Fruit fly (Drosophila melanogaster) whole organism, embryonic: Measurements from ENCODE around the gene CG8460.

ENCODE experiments used
- CG16863 ChIP-seq: fragments of 200-800 bp; sonication (Bioruptor generic); optimal IDR thresholded peaks from 3 replicates; lab custom pipeline; 2016; ENCODE audit warnings: missing biosample characterization, missing genetic modification characterization
- Hand ChIP-seq: fragments of 200-800 bp; sonication (Bioruptor generic); optimal IDR thresholded peaks from 2 replicates; lab custom pipeline; 2017; ENCODE audit warnings: mild to moderate bottlenecking, missing biosample characterization, missing genetic modification reagents, missing genetic modification characterization

- TF ChIP-seq CG16863 (GFP tag; lab: Kevin White, UChicago) (no peak), Hand (no peak)
Observed at dm6 chr2L:8241700-8242099, 44.7 kb downstream of the CG8460 start, which contains the start of gene Spn28F.
